Fruit fly (Drosophila melanogaster): ENCODE measurements around the gene GluRS-m.

GluRS-m gene

dm6 chr3L:16392874-16393273 is 24.1 kb downstream of the GluRS-m start (continued):
- TF ChIP-seq CHES-1-like (GFP tag; optimal IDR thresholded peaks at IDR 0.05): no peak
- TF ChIP-seq CG4820 (GFP tag; optimal IDR thresholded peaks at IDR 0.05): no peak
- TF ChIP-seq disco-r (GFP tag; optimal IDR thresholded peaks at IDR 0.05): no peak
- TF ChIP-seq CG1602 (GFP tag; optimal IDR thresholded peaks at IDR 0.05): no peak
- peak; percentile 61 for TF ChIP-seq phol (tag; optimal IDR thresholded peaks at IDR 0.05)
- no peak for TF ChIP-seq CG33557 (GFP tag; optimal IDR thresholded peaks at IDR 0.05)
- TF ChIP-seq E2f1 (GFP tag; IDR thresholded peaks at IDR 0.05): 0 out of 2 replicates have a peak, but pooled peaks have one; percentile 12
- no peak for TF ChIP-seq esg (GFP tag; conservative IDR thresholded peaks at IDR 0.05)
- peak; percentile 16 for TF ChIP-seq CoRest (tag; optimal IDR thresholded peaks at IDR 0.05)
- no peak for TF ChIP-seq emc (GFP tag; optimal IDR thresholded peaks at IDR 0.05)
- TF ChIP-seq CG4854 (GFP tag; optimal IDR thresholded peaks at IDR 0.05): no peak
- TF ChIP-seq D19A (tag; optimal IDR thresholded peaks at IDR 0.05): no peak
- no peak for TF ChIP-seq zfh1 (GFP tag; IDR thresholded peaks at IDR 0.05)
- TF ChIP-seq CG34224 (GFP tag; IDR thresholded peaks at IDR 0.05; ENCODE audit: partially characterized antibody): no peak
- no peak for TF ChIP-seq usp (GFP tag; optimal IDR thresholded peaks at IDR 0.05)
- TF ChIP-seq CG7928 (GFP tag; optimal IDR thresholded peaks at IDR 0.05): no peak
- peak; percentile 32 for TF ChIP-seq nmo (GFP tag; optimal IDR thresholded peaks at IDR 0.05)
- peak; percentile 3 for TF ChIP-seq CG12391 (tag; optimal IDR thresholded peaks at IDR 0.05)
- no peak for TF ChIP-seq Dbx (GFP tag; IDR thresholded peaks at IDR 0.05)
- TF ChIP-seq Hr51 (GFP tag; optimal IDR thresholded peaks at IDR 0.05): peak in 1 of 2 experiments; percentile 30
- TF ChIP-seq danr (GFP tag; IDR thresholded peaks at IDR 0.05): no peak
- peak; percentile 10 for TF ChIP-seq trem (tag; optimal IDR thresholded peaks at IDR 0.05)
- peak; percentile 1 for TF ChIP-seq CG10267 (tag; optimal IDR thresholded peaks at IDR 0.05)
- 0 out of 2 replicates have a peak, but pooled peaks have one; percentile 24 for TF ChIP-seq lmd (GFP tag; IDR thresholded peaks at IDR 0.05)
- TF ChIP-seq Sry-β (GFP tag; optimal IDR thresholded peaks at IDR 0.05): no peak
- TF ChIP-seq Hand (GFP tag; optimal IDR thresholded peaks at IDR 0.05): no peak
- TF ChIP-seq Doc3 (GFP tag; IDR thresholded peaks at IDR 0.05; ENCODE audit: partially characterized antibody): no peak
- TF ChIP-seq CG7839 (tag; optimal IDR thresholded peaks at IDR 0.05): peak; percentile 40
- TF ChIP-seq CG1024 (GFP tag; IDR thresholded peaks at IDR 0.05): no peak
- peak; percentile 27 for TF ChIP-seq CG2712 (tag; optimal IDR thresholded peaks at IDR 0.05)
- no peak for TF ChIP-seq ewg (GFP tag; optimal IDR thresholded peaks at IDR 0.05)
- TF ChIP-seq HLH4C (GFP tag; IDR thresholded peaks at IDR 0.05; ENCODE audit: partially characterized antibody): no peak
- TF ChIP-seq CG10654 (GFP tag; optimal IDR thresholded peaks at IDR 0.05): no peak
- TF ChIP-seq vnd (GFP tag; IDR thresholded peaks at IDR 0.05; ENCODE audit: partially characterized antibody): no peak

DNA sequence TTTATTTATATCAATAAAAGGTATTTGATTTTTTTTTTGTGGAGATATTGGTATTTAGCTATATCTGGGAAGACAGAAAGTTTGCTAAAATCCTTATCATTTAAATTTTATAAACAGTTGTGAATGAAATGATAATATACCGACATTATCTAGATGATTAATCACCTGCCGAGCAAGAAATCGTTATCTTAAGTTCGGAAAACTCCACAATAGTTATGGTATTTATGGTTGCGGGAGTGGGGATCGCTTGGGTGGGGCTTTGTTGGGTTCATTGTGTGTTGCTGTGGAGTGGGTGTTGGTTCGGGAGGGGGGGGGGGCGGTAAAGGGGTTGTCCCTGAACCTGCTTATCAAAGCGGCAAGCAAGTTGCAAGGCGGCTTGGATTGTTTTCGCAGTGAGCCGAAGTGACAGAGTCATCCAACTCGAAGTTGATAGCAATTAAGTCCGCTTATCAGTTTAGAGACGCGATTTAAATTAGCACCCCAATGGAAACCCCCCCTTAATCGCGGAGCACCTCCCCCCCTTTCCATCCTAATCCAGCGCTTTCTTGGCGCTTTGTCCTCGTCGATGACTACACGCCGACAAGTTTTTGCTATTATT is 24.7 kb downstream of the GluRS-m start:
- TF ChIP-seq tna (GFP tag; IDR thresholded peaks at IDR 0.05; ENCODE audit: partially characterized antibody) (0 out of 2 replicates have a peak, but pooled peaks have one; percentile 29), Hey (tag; optimal IDR thresholded peaks at IDR 0.05) (no peak), CG11456 (GFP tag; IDR thresholded peaks at IDR 0.05) (0 out of 3 replicates have a peak, but pooled peaks have one; percentile 4), HLH4C (GFP tag; IDR thresholded peaks at IDR 0.05; ENCODE audit: partially characterized antibody) (0 out of 3 replicates have a peak, but pooled peaks have one; percentile 8), lab (GFP tag; optimal IDR thresholded peaks at IDR 0.05) (peak; percentile 66), sug (tag; optimal IDR thresholded peaks at IDR 0.05) (peak; percentile 28), CG8924 (tag; optimal IDR thresholded peaks at IDR 0.05) (no peak), grn (GFP tag; optimal IDR thresholded peaks at IDR 0.05) (peak; percentile 37), crol (GFP tag; IDR thresholded peaks at IDR 0.05) (peak; percentile 63; the same call in 1 of the 2 replicates), shn (GFP tag; optimal IDR thresholded peaks at IDR 0.05) (no peak), dysf (GFP tag; IDR thresholded peaks at IDR 0.05) (no peak), sd (tag; optimal IDR thresholded peaks at IDR 0.05) (peak; percentile 64), Hr78 (GFP tag; optimal IDR thresholded peaks at IDR 0.05) (peak in 1 of 2 experiments; percentile 62), br (optimal IDR thresholded peaks at IDR 0.05) (no peak)

Data from whole organism, embryonic.